Fruit fly (Drosophila melanogaster) S2 (cell line): Measurements from ENCODE around the gene CG17258.

Experiments
- CG8478 ChIP-seq: fragments of >200 bp; optimal IDR thresholded peaks from 2 replicates; lab custom pipeline; 2018
- CTCF ChIP-seq, 2 experiments: fragments of >200 bp; optimal IDR thresholded peaks; 2 replicates each; lab custom pipeline; 2018

dm6 chr2L:3012780-3013179 is 22.4 kb downstream of the CG17258 start:
- TF ChIP-seq CG8478 (lab: Kevin White, UChicago) (no peak), CTCF (optimal IDR thresholded peaks at IDR 0.05; lab: Kevin White, UChicago) (no peak)
